Worm (Caenorhabditis elegans): ENCODE data around the gene odr-4.
A peak's percentile ranks its signal among the peaks of the same experiment; 100 is the strongest.

Gene odr-4

ce11 chrIII:6746008-6746407 lies 15.4 kb downstream of the odr-4 start, which contains the start of gene dig-1:
dig-1 (plus strand) TSS chrIII:6746308.
- TF ChIP-seq fkh-8 (tag; optimal IDR thresholded peaks at IDR 0.05) (no peak), nhr-47 (tag; optimal IDR thresholded peaks at IDR 0.05) (no peak), nhr-28 (tag; optimal IDR thresholded peaks at IDR 0.05) (no peak), efl-1 (optimal IDR thresholded peaks at IDR 0.05) (no peak), efl-1 (GFP tag; optimal IDR thresholded peaks at IDR 0.05 in 1 of 2) (peak in 1 of 2 experiments; percentile 11), blmp-1 (tag; optimal IDR thresholded peaks at IDR 0.05) (no peak)

- TF ChIP-seq alr-1 (tag; optimal IDR thresholded peaks at IDR 0.05; ENCODE audit: borderline replicate concordance) (no peak), hlh-17 (GFP tag; optimal IDR thresholded peaks at IDR 0.05; ENCODE audit: borderline replicate concordance) (no peak), skn-1 (tag; optimal IDR thresholded peaks at IDR 0.05) (no peak), hpl-2 (GFP tag; optimal IDR thresholded peaks at IDR 0.05) (no peak), fos-1 (tag; optimal IDR thresholded peaks at IDR 0.05) (no peak)
Observed at ce11 chrIII:6746668-6747067, 16.1 kb downstream of the odr-4 start.

- TF ChIP-seq fos-1 (tag; optimal IDR thresholded peaks at IDR 0.05) = no peak
- TF ChIP-seq C04F5.9 (tag; optimal IDR thresholded peaks at IDR 0.05) = no peak
- TF ChIP-seq nhr-71 (tag; optimal IDR thresholded peaks at IDR 0.05) = no peak
- TF ChIP-seq nhr-77 (tag; optimal IDR thresholded peaks at IDR 0.05) = no peak
- no peak for TF ChIP-seq nhr-85 (tag)
- no peak for TF ChIP-seq nhr-28 (tag; optimal IDR thresholded peaks at IDR 0.05)
- TF ChIP-seq efl-1 (optimal IDR thresholded peaks at IDR 0.05) = no peak
- peak in 1 of 2 experiments; percentile 4 for TF ChIP-seq efl-1 (GFP tag; optimal IDR thresholded peaks at IDR 0.05 in 1 of 2)
Observed at ce11 chrIII:6752612-6753011, 22.0 kb downstream of the odr-4 start.

- no peak for TF ChIP-seq alr-1 (tag; optimal IDR thresholded peaks at IDR 0.05; ENCODE audit: borderline replicate concordance)
- TF ChIP-seq nhr-20 (tag; optimal IDR thresholded peaks at IDR 0.05) = no peak
- no peak for TF ChIP-seq blmp-1 (tag; optimal IDR thresholded peaks at IDR 0.05)
- no peak for TF ChIP-seq jun-1 (tag; optimal IDR thresholded peaks at IDR 0.05)
- no peak for TF ChIP-seq nhr-71 (tag; optimal IDR thresholded peaks at IDR 0.05)
- no peak for TF ChIP-seq unc-98 (GFP tag; IDR thresholded peaks at IDR 0.05)
- no peak for TF ChIP-seq pqm-1 (tag; optimal IDR thresholded peaks at IDR 0.05)
- no peak for TF ChIP-seq swsn-7 (tag; optimal IDR thresholded peaks at IDR 0.05)
- TF ChIP-seq nhr-90 (tag; optimal IDR thresholded peaks at IDR 0.05; ENCODE audit: poor library complexity) = no peak
- TF ChIP-seq ets-5 (GFP tag; IDR thresholded peaks at IDR 0.05) = no peak
- no peak for TF ChIP-seq nhr-77 (tag; optimal IDR thresholded peaks at IDR 0.05)
Observed at ce11 chrIII:6756769-6757168, 26.2 kb downstream of the odr-4 start.
